Fruit fly (Drosophila melanogaster) whole organism, wandering third instar larva: ENCODE results near the gene Obp28a.

Source experiments
- Abd-B ChIP-seq: fragments of >200 bp; optimal IDR thresholded peaks from 2 replicates; lab custom pipeline; 2017; ENCODE audit warnings: missing biosample characterization, missing genetic modification characterization
- Hr78 ChIP-seq: fragments of >200 bp; optimal IDR thresholded peaks from 2 replicates; lab custom pipeline; 2017; ENCODE audit warnings: missing biosample characterization, missing genetic modification characterization
- Myc ChIP-seq: fragments of >200 bp; optimal IDR thresholded peaks from 2 replicates; lab custom pipeline; 2017
- Rel ChIP-seq, 2 experiments: fragments of 200-800 bp; sonication (Bioruptor generic) in 1 of 2; optimal IDR thresholded peaks; 2 replicates in 1 of 2; 3 replicates in 1 of 2; lab custom pipeline; 2016 to 2019; ENCODE audit warnings: mild to moderate bottlenecking in 2 of 2, missing biosample characterization in 2 of 2, missing genetic modification characterization in 2 of 2, moderate library complexity in 1 of 2
- br ChIP-seq: fragments of 200-800 bp; sonication (Bioruptor generic); optimal IDR thresholded peaks from 2 replicates; lab custom pipeline; 2016; ENCODE audit warnings: missing biosample characterization, missing genetic modification characterization
- dmrt93B ChIP-seq: fragments of 200-800 bp; sonication (Bioruptor generic); optimal IDR thresholded peaks from 2 replicates; lab custom pipeline; 2018; ENCODE audit warnings: missing biosample characterization, mild to moderate bottlenecking, missing genetic modification characterization
- fru ChIP-seq: fragments of 200-800 bp; sonication (Bioruptor generic); optimal IDR thresholded peaks from 3 replicates; lab custom pipeline; 2016; ENCODE audit warnings: missing biosample characterization, mild to moderate bottlenecking, missing genetic modification characterization
- jim ChIP-seq: fragments of 175-275, 200-325 bp; sonication (Bioruptor generic); optimal IDR thresholded peaks from 2 replicates; lab custom pipeline; 2016; ENCODE audit warnings: missing biosample characterization, mild to moderate bottlenecking, missing genetic modification characterization
- pan ChIP-seq: fragments of >200 bp; optimal IDR thresholded peaks from 2 replicates; lab custom pipeline; 2017
- sv ChIP-seq: fragments of 200-800 bp; sonication (Bioruptor generic); optimal IDR thresholded peaks from 3 replicates; lab custom pipeline; 2016; ENCODE audit warnings: missing biosample characterization, missing genetic modification characterization
- usp ChIP-seq: fragments of >200 bp; optimal IDR thresholded peaks from 2 replicates; lab custom pipeline; 2017; ENCODE audit warnings: missing biosample characterization, missing genetic modification characterization

- TF ChIP-seq jim (GFP tag; lab: Kevin White, UChicago), result no peak
- no peak for TF ChIP-seq Hr78
- no peak for TF ChIP-seq sv
- TF ChIP-seq Abd-B (GFP tag; lab: Kevin White, UChicago), result no peak
- no peak for TF ChIP-seq dmrt93B (GFP tag; lab: Kevin White, UChicago)
- TF ChIP-seq br (GFP tag; lab: Kevin White, UChicago), result no peak
- TF ChIP-seq fru (GFP tag; lab: Kevin White, UChicago), result no peak
- no peak for TF ChIP-seq Rel (GFP tag; optimal IDR thresholded peaks at IDR 0.05; lab: Kevin White, UChicago)
- TF ChIP-seq Rel (tag; optimal IDR thresholded peaks at IDR 0.05; lab: Kevin White, UChicago), result no peak
- TF ChIP-seq pan (lab: Kevin White, UChicago), result no peak
- no peak for TF ChIP-seq Myc
- no peak for TF ChIP-seq usp (GFP tag; lab: Kevin White, UChicago)
Observed at dm6 chr2L:7520575-7520974, 23.4 kb upstream of the Obp28a start.
